Worm (Caenorhabditis elegans): ENCODE measurements around the gene R10E9.2.

The R10E9.2 gene

DNA sequence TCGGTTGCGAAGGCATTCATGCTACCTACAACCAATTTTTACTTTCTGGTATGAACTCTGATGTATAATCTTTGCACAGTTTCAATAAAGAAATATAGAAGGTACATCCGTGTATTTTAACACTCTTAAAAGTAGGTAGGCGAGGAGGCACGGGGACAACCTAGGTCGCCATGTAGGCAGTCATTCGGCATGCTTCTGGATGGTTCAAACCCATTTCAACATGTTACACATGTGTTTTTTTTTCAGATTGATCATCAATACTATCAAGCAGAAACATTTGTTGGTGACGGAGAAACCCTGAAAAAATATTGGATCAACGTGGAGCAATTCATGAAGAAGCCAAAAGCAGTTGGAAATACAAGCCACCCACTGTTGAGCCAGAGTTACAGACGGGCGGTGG lies 42.9 kb upstream of the R10E9.2 start:
- TF ChIP-seq unc-39 (tag; optimal IDR thresholded peaks at IDR 0.05) = no peak
- TF ChIP-seq lin-39 (tag; optimal IDR thresholded peaks at IDR 0.05) = no peak
- no peak for TF ChIP-seq dmd-4 (tag; optimal IDR thresholded peaks at IDR 0.05)
- no peak for TF ChIP-seq ztf-11 (tag; optimal IDR thresholded peaks at IDR 0.05)
- no peak for TF ChIP-seq nhr-237 (tag; optimal IDR thresholded peaks at IDR 0.05)
- TF ChIP-seq elt-1 (tag; optimal IDR thresholded peaks at IDR 0.05) = no peak
- no peak for TF ChIP-seq mdl-1 (tag; optimal IDR thresholded peaks at IDR 0.05)
- no peak for TF ChIP-seq nhr-25 (tag; optimal IDR thresholded peaks at IDR 0.05)
- no peak for TF ChIP-seq gmeb-1 (tag; optimal IDR thresholded peaks at IDR 0.05)
- no peak for TF ChIP-seq unc-55 (GFP tag; optimal IDR thresholded peaks at IDR 0.05)
- TF ChIP-seq nhr-11 (tag; optimal IDR thresholded peaks at IDR 0.05) = no peak
- TF ChIP-seq unc-62 (GFP tag; optimal IDR thresholded peaks at IDR 0.05) = no peak
- no peak for TF ChIP-seq alr-1 (tag; optimal IDR thresholded peaks at IDR 0.05)
- TF ChIP-seq ztf-1 (GFP tag; conservative IDR thresholded peaks at IDR 0.05) = no peak
- no peak for TF ChIP-seq lin-13 (GFP tag; optimal IDR thresholded peaks at IDR 0.05)
- TF ChIP-seq aly-2 (tag; optimal IDR thresholded peaks at IDR 0.05) = no peak
- TF ChIP-seq ztf-4 (tag; optimal IDR thresholded peaks at IDR 0.05) = no peak
- TF ChIP-seq snpc-4 (tag; optimal IDR thresholded peaks at IDR 0.05) = no peak

DNA sequence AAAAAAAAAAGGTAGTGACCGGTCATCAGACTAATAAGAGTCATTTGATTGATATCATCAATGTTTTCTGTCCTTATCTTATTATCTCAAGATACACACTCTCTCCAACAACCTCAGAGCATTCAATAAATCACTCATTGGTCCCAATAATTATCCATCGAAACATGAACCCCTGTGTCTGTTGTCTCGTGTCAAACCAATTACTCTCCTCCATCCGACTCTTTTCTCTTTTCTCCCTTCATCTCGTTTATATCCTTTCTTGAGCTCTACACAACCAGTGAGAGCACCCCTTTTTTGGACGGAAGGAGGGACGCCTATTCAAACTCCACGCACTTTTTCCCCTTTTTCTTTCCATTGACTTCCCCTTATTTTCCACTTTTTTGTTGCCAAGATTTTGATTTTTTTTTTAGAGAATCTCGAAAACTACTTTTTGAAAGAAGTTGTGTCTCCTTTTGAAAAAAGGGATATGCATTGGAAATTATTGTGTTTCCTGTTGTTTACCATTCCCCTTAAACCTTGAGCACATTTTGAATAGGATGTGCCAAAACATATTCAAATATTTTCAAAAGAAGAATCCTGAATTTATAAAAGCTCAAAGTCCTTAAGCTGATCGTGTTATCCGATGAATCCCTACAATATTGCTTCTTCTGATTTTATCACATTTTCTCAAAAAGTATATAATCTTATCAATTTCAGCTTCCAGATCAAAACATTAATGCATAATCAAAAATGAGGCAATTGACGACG lies 41.5 kb upstream of the R10E9.2 start, which contains the start of gene pxd-1:
Gene pxd-1 (plus strand): TSS at position 697 of the 747 bp plus-strand sequence.
- TF ChIP-seq nhr-23 (tag; optimal IDR thresholded peaks at IDR 0.05) (no peak), R02D3.7 (tag; optimal IDR thresholded peaks at IDR 0.05) (no peak), mab-5 (tag; optimal IDR thresholded peaks at IDR 0.05) (peak; percentile 75), ceh-82 (tag; optimal IDR thresholded peaks at IDR 0.05) (no peak), nhr-21 (tag; optimal IDR thresholded peaks at IDR 0.05) (no peak), mdl-1 (tag; optimal IDR thresholded peaks at IDR 0.05) (no peak), nhr-77 (tag; optimal IDR thresholded peaks at IDR 0.05) (no peak), sem-4 (tag; optimal IDR thresholded peaks at IDR 0.05) (peak; percentile 65), ZK546.5 (tag; optimal IDR thresholded peaks at IDR 0.05) (no peak), zag-1 (tag; optimal IDR thresholded peaks at IDR 0.05) (no peak), fos-1 (tag; optimal IDR thresholded peaks at IDR 0.05) (no peak), ztf-1 (GFP tag; conservative IDR thresholded peaks at IDR 0.05) (no peak), sma-9 (GFP tag; optimal IDR thresholded peaks at IDR 0.05) (peak; percentile 64), sma-9 (tag; optimal IDR thresholded peaks at IDR 0.05) (no peak), unc-62 (GFP tag; optimal IDR thresholded peaks at IDR 0.05) (no peak), lin-11 (tag; optimal IDR thresholded peaks at IDR 0.05) (no peak), ztf-11 (tag; optimal IDR thresholded peaks at IDR 0.05) (no peak), aly-2 (tag; optimal IDR thresholded peaks at IDR 0.05) (no peak), nhr-237 (tag; optimal IDR thresholded peaks at IDR 0.05) (no peak), peb-1 (tag; optimal IDR thresholded peaks at IDR 0.05) (no peak), nhr-11 (tag; optimal IDR thresholded peaks at IDR 0.05) (no peak), mbf-1 (tag; optimal IDR thresholded peaks at IDR 0.05) (no peak), F13H6.1 (tag; optimal IDR thresholded peaks at IDR 0.05) (peak; percentile 29), C34F6.9 (tag; optimal IDR thresholded peaks at IDR 0.05) (peak; percentile 49), nhr-12 (tag; optimal IDR thresholded peaks at IDR 0.05) (no peak), unc-55 (GFP tag; optimal IDR thresholded peaks at IDR 0.05) (no peak), nhr-129 (tag; optimal IDR thresholded peaks at IDR 0.05) (peak; percentile 56), snpc-4 (tag; optimal IDR thresholded peaks at IDR 0.05) (no peak), nhr-25 (tag; optimal IDR thresholded peaks at IDR 0.05) (no peak), skn-1 (tag; optimal IDR thresholded peaks at IDR 0.05) (no peak), sma-3 (GFP tag; optimal IDR thresholded peaks at IDR 0.05) (no peak), elt-1 (tag; optimal IDR thresholded peaks at IDR 0.05) (no peak), lin-39 (tag; optimal IDR thresholded peaks at IDR 0.05) (no peak), ztf-4 (tag; optimal IDR thresholded peaks at IDR 0.05) (no peak), blmp-1 (tag; optimal IDR thresholded peaks at IDR 0.05; ENCODE audit: insufficient read depth) (no peak), lsy-2 (tag; optimal IDR thresholded peaks at IDR 0.05) (peak; percentile 11 to 53), ama-1 (optimal IDR thresholded peaks at IDR 0.05) (no peak), alr-1 (tag; optimal IDR thresholded peaks at IDR 0.05) (no peak), crh-2 (tag; optimal IDR thresholded peaks at IDR 0.05) (peak; percentile 0), ceh-16 (tag; optimal IDR thresholded peaks at IDR 0.05) (no peak), unc-39 (tag; optimal IDR thresholded peaks at IDR 0.05) (no peak), egl-27 (tag; optimal IDR thresholded peaks at IDR 0.05) (no peak), lin-13 (GFP tag; optimal IDR thresholded peaks at IDR 0.05) (no peak), gmeb-1 (tag; optimal IDR thresholded peaks at IDR 0.05) (no peak), nhr-10 (tag; optimal IDR thresholded peaks at IDR 0.05) (no peak)

All from whole organism, L2 larva.